Fruit fly (Drosophila melanogaster): ENCODE results near the gene sens.

DNA sequence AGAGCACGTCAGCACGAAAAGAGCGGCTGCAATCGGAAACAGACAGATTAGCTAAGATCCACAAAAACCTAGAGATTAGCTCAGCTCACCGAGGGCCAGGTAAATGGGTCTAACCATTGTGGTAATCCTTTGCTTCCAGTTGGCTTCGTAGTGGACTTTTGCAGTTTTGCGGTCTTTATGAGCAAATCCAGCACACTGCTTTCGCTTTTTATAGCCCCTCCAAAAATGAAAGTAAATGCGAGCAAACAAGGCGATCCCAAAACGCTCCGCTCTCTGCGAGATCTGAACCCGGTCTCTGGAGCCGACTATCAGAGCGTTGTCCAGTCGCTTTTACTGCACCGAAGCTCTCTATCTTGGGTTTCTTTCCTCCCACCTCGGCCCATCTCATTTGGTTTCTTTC, 19.8 kb downstream of the sens start, which contains the start of gene CG14107:
- no peak for TF ChIP-seq Myc (optimal IDR thresholded peaks at IDR 0.05)
- no peak for TF ChIP-seq insv (optimal IDR thresholded peaks at IDR 0.05)
- no peak for TF ChIP-seq Sin3A (optimal IDR thresholded peaks at IDR 0.05)
- TF ChIP-seq ttk (optimal IDR thresholded peaks at IDR 0.05) = no peak
- no peak for TF ChIP-seq psq (optimal IDR thresholded peaks at IDR 0.05)
- no peak for TF ChIP-seq h (optimal IDR thresholded peaks at IDR 0.05)

Data from Kc167 (cell line).